Worm (Caenorhabditis elegans) whole organism, L1 larva: Measurements from ENCODE around the gene cest-31.

Experiments used
- C04F5.9 ChIP-seq: sonication (generic microtip); optimal IDR thresholded peaks from 2 replicates; lab custom pipeline; 2016; ENCODE audit warnings: missing genetic modification characterization, missing compliant biosample characterization
- C34B4.2 ChIP-seq: sonication (generic microtip); optimal IDR thresholded peaks from 2 replicates; lab custom pipeline; 2017; ENCODE audit warnings: mild to moderate bottlenecking, missing genetic modification characterization, missing compliant biosample characterization
- F16B12.6 ChIP-seq: fragments of 150-350 bp; optimal IDR thresholded peaks from 2 replicates; lab custom pipeline; 2014; ENCODE audit warnings: missing biosample characterization, missing genetic modification characterization
- alr-1 ChIP-seq: fragments of 200-800 bp; sonication (Bioruptor generic); optimal IDR thresholded peaks from 2 replicates; lab custom pipeline; 2018; ENCODE audit warnings: borderline replicate concordance, mild to moderate bottlenecking, missing genetic modification characterization, missing compliant biosample characterization
- dpl-1 ChIP-seq, 3 experiments: fragments of 150-350 bp in 2 of 3; sonication (generic microtip) in 1 of 3; optimal IDR thresholded peaks; 2 replicates each; lab custom pipeline; 2014 to 2017; ENCODE audit warnings: missing biosample characterization in 3 of 3, missing genetic modification characterization in 3 of 3, missing genetic modification reagents in 3 of 3
- efl-1 ChIP-seq, 4 experiments: fragments of 150-350 bp; optimal IDR thresholded peaks in 3 of 4; peaks in 1 of 4; 1 replicate in 1 of 4; 2 replicates in 3 of 4; lab custom pipeline; 2014; ENCODE audit warnings: missing biosample characterization in 2 of 4, missing genetic modification characterization in 2 of 4, missing genetic modification reagents in 2 of 4
- egl-13 ChIP-seq: sonication (generic microtip); optimal IDR thresholded peaks from 2 replicates; lab custom pipeline; 2016; ENCODE audit warnings: missing genotype, missing genetic modification reagents, missing genetic modification characterization, missing compliant biosample characterization
- egl-27 ChIP-seq, 2 experiments: fragments of 150-350 bp in 1 of 2; sonication (generic microtip); optimal IDR thresholded peaks; 3 replicates each; lab custom pipeline; 2017 to 2018; ENCODE audit warnings: missing biosample characterization in 2 of 2, missing genetic modification characterization in 2 of 2, missing genetic modification reagents in 2 of 2
- elt-2 ChIP-seq: sonication (generic microtip); optimal IDR thresholded peaks from 2 replicates; lab custom pipeline; 2016; ENCODE audit warnings: missing genetic modification characterization, mild to moderate bottlenecking, inconsistent platforms, missing compliant biosample characterization, missing genetic modification reagents
- ets-5 ChIP-seq: fragments of 200-800 bp; sonication (Bioruptor generic); IDR thresholded peaks from 2 replicates; pipeline ENCODE4 v1.3.6; 2022; ENCODE audit warnings: missing genetic modification characterization, missing compliant biosample characterization
- fkh-4 ChIP-seq: sonication (generic microtip); optimal IDR thresholded peaks from 2 replicates; lab custom pipeline; 2016; ENCODE audit warnings: missing compliant biosample characterization, missing genetic modification characterization, borderline replicate concordance
- grh-1 ChIP-seq: fragments of 200-800 bp; sonication (Bioruptor generic); IDR thresholded peaks from 2 replicates; pipeline ENCODE4 v1.3.6; 2022; ENCODE audit warnings: missing genetic modification reagents, missing genetic modification characterization, missing compliant biosample characterization
- hlh-4 ChIP-seq: sonication (generic microtip); optimal IDR thresholded peaks from 2 replicates; lab custom pipeline; 2016; ENCODE audit warnings: mild to moderate bottlenecking, missing genetic modification characterization, missing compliant biosample characterization
- lin-13 ChIP-seq: fragments of 150-350 bp; optimal IDR thresholded peaks from 2 replicates; lab custom pipeline; 2014; ENCODE audit warnings: missing biosample characterization, missing genetic modification reagents, missing genetic modification characterization
- lin-15B ChIP-seq: fragments of 150-350 bp; sonication (generic microtip); optimal IDR thresholded peaks from 3 replicates; lab custom pipeline; 2014; ENCODE audit warnings: missing biosample characterization, missing genetic modification characterization
- lin-35 ChIP-seq, 2 experiments: fragments of 150-350 bp; optimal IDR thresholded peaks; 2 replicates each; lab custom pipeline; 2014; ENCODE audit warnings: missing biosample characterization in 2 of 2, missing genetic modification characterization in 2 of 2, missing genetic modification reagents in 2 of 2
- lin-39 ChIP-seq: fragments of 150-350 bp; optimal IDR thresholded peaks from 2 replicates; lab custom pipeline; 2014; ENCODE audit warnings: missing biosample characterization, missing genetic modification reagents, missing genetic modification characterization
- lsy-2 ChIP-seq, 2 experiments: fragments of 150-350 bp; optimal IDR thresholded peaks; 2 replicates each; lab custom pipeline; 2014; ENCODE audit warnings: missing biosample characterization in 2 of 2, missing genetic modification characterization in 2 of 2
- mab-9 ChIP-seq: fragments of 200-800 bp; sonication (Bioruptor generic); IDR thresholded peaks from 2 replicates; pipeline ENCODE4 v1.3.6; 2022; ENCODE audit warnings: missing genetic modification reagents, missing genetic modification characterization, missing compliant biosample characterization
- mep-1 ChIP-seq: fragments of 150-350 bp; optimal IDR thresholded peaks from 2 replicates; lab custom pipeline; 2014; ENCODE audit warnings: missing biosample characterization, missing genetic modification characterization
- nhr-11 ChIP-seq: fragments of 150-350 bp; optimal IDR thresholded peaks from 2 replicates; lab custom pipeline; 2014; ENCODE audit warnings: missing biosample characterization, missing genetic modification characterization
- nhr-12 ChIP-seq: sonication (generic microtip); optimal IDR thresholded peaks from 2 replicates; lab custom pipeline; 2017; ENCODE audit warnings: missing biosample characterization, missing genetic modification characterization
- nhr-19 ChIP-seq: fragments of 200-800 bp; sonication (Bioruptor generic); conservative IDR thresholded peaks from 2 replicates; pipeline ENCODE4 v1.3.6; 2022; ENCODE audit warnings: missing genetic modification characterization, missing compliant biosample characterization
- nhr-20 ChIP-seq: sonication (generic microtip); optimal IDR thresholded peaks from 2 replicates; lab custom pipeline; 2016; ENCODE audit warnings: mild to moderate bottlenecking, missing genetic modification characterization, missing compliant biosample characterization
- nhr-47 ChIP-seq: sonication (generic microtip); optimal IDR thresholded peaks from 2 replicates; lab custom pipeline; 2016; ENCODE audit warnings: mild to moderate bottlenecking, missing genetic modification characterization, moderate library complexity, missing compliant biosample characterization
- nhr-84 ChIP-seq: sonication (generic microtip); optimal IDR thresholded peaks from 2 replicates; lab custom pipeline; 2017; ENCODE audit warnings: missing biosample characterization, missing genetic modification characterization
- nhr-90 ChIP-seq: sonication (generic microtip); optimal IDR thresholded peaks from 2 replicates; lab custom pipeline; 2016; ENCODE audit warnings: mild to moderate bottlenecking, missing genetic modification characterization, missing compliant biosample characterization; ENCODE audit not compliant: poor library complexity
- pag-3 ChIP-seq: sonication (generic microtip); optimal IDR thresholded peaks from 2 replicates; lab custom pipeline; 2017; ENCODE audit warnings: missing genetic modification characterization, mild to moderate bottlenecking, missing compliant biosample characterization, antibody characterized with exemption, borderline replicate concordance; ENCODE audit not compliant: insufficient read depth
- snpc-4 ChIP-seq: fragments of 150-350 bp; optimal IDR thresholded peaks from 2 replicates; lab custom pipeline; 2014; ENCODE audit warnings: missing biosample characterization, missing genetic modification characterization
- snu-23 ChIP-seq: sonication (generic microtip); optimal IDR thresholded peaks from 2 replicates; lab custom pipeline; 2016; ENCODE audit warnings: missing genetic modification characterization, missing compliant biosample characterization
- sox-4 ChIP-seq: sonication (generic microtip); optimal IDR thresholded peaks from 2 replicates; lab custom pipeline; 2016; ENCODE audit warnings: missing genetic modification characterization, missing compliant biosample characterization
- sup-37 ChIP-seq: fragments of 200-800 bp; sonication (Bioruptor generic); optimal IDR thresholded peaks from 2 replicates; lab custom pipeline; 2018; ENCODE audit warnings: mild to moderate bottlenecking, missing genetic modification characterization, missing compliant biosample characterization
- tbx-2 ChIP-seq: sonication (generic microtip); optimal IDR thresholded peaks from 2 replicates; lab custom pipeline; 2016; ENCODE audit warnings: missing genetic modification characterization, missing compliant biosample characterization
- unc-130 ChIP-seq: fragments of 150-350 bp; optimal IDR thresholded peaks from 2 replicates; lab custom pipeline; 2017; ENCODE audit warnings: missing biosample characterization, missing genetic modification characterization, inconsistent platforms
- unc-30 ChIP-seq: sonication (generic microtip); optimal IDR thresholded peaks from 2 replicates; lab custom pipeline; 2017; ENCODE audit warnings: missing biosample characterization, missing genetic modification characterization
- unc-62 ChIP-seq: fragments of 150-350 bp; optimal IDR thresholded peaks from 2 replicates; lab custom pipeline; 2014; ENCODE audit warnings: missing biosample characterization, missing genetic modification reagents, missing genetic modification characterization
- ztf-11 ChIP-seq, 2 experiments: sonication (generic microtip); optimal IDR thresholded peaks; 2 replicates each; lab custom pipeline; 2016 to 2017; ENCODE audit warnings: missing genetic modification characterization in 2 of 2, missing biosample characterization in 1 of 2, missing compliant biosample characterization in 1 of 2

Gene cest-31

ce11 chrV:6709050-6709683 is 35.1 kb downstream of the cest-31 start, which contains the start of gene dlst-1 (continued):
- peak; percentile 66 for TF ChIP-seq tbx-2
- peak in 1 of 2 experiments; percentile 17 for TF ChIP-seq lin-35 (GFP tag; optimal IDR thresholded peaks at IDR 0.05; lab: Kevin White, UChicago)
- no peak for TF ChIP-seq egl-27 (tag; optimal IDR thresholded peaks at IDR 0.05; lab: Kevin White, UChicago)

DNA sequence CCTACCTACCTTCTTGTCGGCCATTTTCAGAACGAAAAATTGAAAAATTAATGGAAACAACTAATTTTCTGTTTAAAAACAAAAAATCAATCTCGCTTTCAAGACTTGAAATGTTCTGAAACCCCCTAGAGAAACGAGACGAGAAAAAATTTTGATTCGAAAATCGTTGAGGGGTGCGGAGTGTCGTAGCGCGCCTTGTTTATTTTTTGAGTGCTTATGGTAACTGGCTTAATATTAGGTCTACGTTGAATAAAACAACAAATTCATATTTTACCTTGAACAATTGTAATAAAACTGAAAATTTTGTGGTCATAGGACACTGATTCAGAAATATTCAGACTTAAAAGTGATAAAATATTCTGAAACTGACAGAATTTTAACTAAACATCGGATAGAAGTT is 36.4 kb downstream of the cest-31 start, which contains the start of gene sna-1:
Gene sna-1, minus strand, starts transcription at position 218 of the 400 bp plus-strand sequence.
- no peak for TF ChIP-seq snpc-4
- no peak for TF ChIP-seq nhr-47 (tag; lab: Kevin White, UChicago)
- no peak for TF ChIP-seq hlh-4 (tag; lab: Kevin White, UChicago)
- TF ChIP-seq F16B12.6 (tag; lab: Kevin White, UChicago): no peak
- peak in 1 of 3 experiments; percentile 24 for TF ChIP-seq dpl-1 (GFP tag; optimal IDR thresholded peaks at IDR 0.05; lab: Kevin White, UChicago)
- TF ChIP-seq lin-39 (tag; lab: Kevin White, UChicago): no peak
- no peak for TF ChIP-seq nhr-19 (GFP tag; lab: Robert Waterston, UW)
- TF ChIP-seq lin-15B (tag; lab: Kevin White, UChicago): peak; percentile 20
- no peak for TF ChIP-seq sox-4
- TF ChIP-seq mab-9: no peak
- TF ChIP-seq lin-13: no peak
- TF ChIP-seq egl-13 (tag; lab: Kevin White, UChicago): no peak
- TF ChIP-seq alr-1 (tag; lab: Kevin White, UChicago): no peak
- no peak for TF ChIP-seq mep-1 (tag; lab: Kevin White, UChicago)
- TF ChIP-seq lsy-2 (tag; optimal IDR thresholded peaks at IDR 0.05; lab: Kevin White, UChicago): peak in 1 of 2 experiments; percentile 44
- TF ChIP-seq unc-130 (tag; lab: Kevin White, UChicago): no peak
- TF ChIP-seq nhr-84 (tag; lab: Kevin White, UChicago): no peak
- no peak for TF ChIP-seq nhr-11
- TF ChIP-seq unc-30 (tag; lab: Kevin White, UChicago): no peak
- TF ChIP-seq fkh-4 (tag; lab: Kevin White, UChicago): no peak
- peak in 1 of 2 experiments; percentile 33 for TF ChIP-seq lin-35 (GFP tag; optimal IDR thresholded peaks at IDR 0.05; lab: Kevin White, UChicago)
- TF ChIP-seq snu-23 (GFP tag; lab: Kevin White, UChicago): peak; percentile 7
- TF ChIP-seq unc-62 (GFP tag; lab: Kevin White, UChicago): no peak
- no peak for TF ChIP-seq nhr-12 (tag; lab: Kevin White, UChicago)
- no peak for TF ChIP-seq elt-2 (tag; lab: Kevin White, UChicago)
- no peak for TF ChIP-seq grh-1 (GFP tag; lab: Robert Waterston, UW)
- no peak for TF ChIP-seq pag-3 (tag; lab: Kevin White, UChicago)
- peak in 1 of 2 experiments; percentile 6 for TF ChIP-seq efl-1 (optimal IDR thresholded peaks at IDR 0.05; lab: Kevin White, UChicago)
- peak; percentile 4 to 66 for TF ChIP-seq efl-1 (GFP tag; optimal IDR thresholded peaks at IDR 0.05 in 1 of 2; lab: Kevin White, UChicago)
- no peak for TF ChIP-seq sup-37 (GFP tag; lab: Kevin White, UChicago)
- TF ChIP-seq C04F5.9 (tag; lab: Kevin White, UChicago): no peak
- no peak for TF ChIP-seq C34B4.2 (tag; lab: Kevin White, UChicago)
- no peak for TF ChIP-seq nhr-90 (tag; lab: Kevin White, UChicago)

DNA sequence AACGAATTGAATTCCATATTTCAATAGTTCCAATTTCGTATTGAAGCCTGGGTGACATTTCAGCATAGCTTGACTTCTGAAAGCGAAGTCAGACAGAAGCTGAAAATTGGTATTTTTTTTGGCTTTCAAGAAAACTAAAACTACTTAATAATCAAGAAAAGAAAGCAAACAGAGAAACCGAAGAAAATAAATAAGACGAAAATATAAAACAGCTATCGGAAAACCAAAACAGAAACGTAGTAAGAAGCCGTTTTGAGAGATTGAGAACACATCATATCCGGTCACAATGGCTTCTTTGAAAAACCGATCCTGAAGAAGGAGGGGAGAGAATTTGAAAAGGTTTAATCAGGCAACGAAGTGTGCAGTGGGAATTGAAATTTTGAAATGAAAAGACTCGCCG is 44.2 kb downstream of the cest-31 start, which contains the start of gene srg-30:
Gene srg-30, minus strand, starts transcription at position 101 of the 400 bp plus-strand sequence.
- no peak for TF ChIP-seq ztf-11 (tag; optimal IDR thresholded peaks at IDR 0.05; lab: Kevin White, UChicago)
- TF ChIP-seq dpl-1 (GFP tag; optimal IDR thresholded peaks at IDR 0.05; lab: Kevin White, UChicago): no peak
- no peak for TF ChIP-seq mep-1 (tag; lab: Kevin White, UChicago)
- no peak for TF ChIP-seq nhr-20
- TF ChIP-seq ets-5 (GFP tag; lab: Robert Waterston, UW): no peak
- TF ChIP-seq, all 84 proteins: peak for 0
